Fruit fly (Drosophila melanogaster): Measurements from ENCODE around the gene Toll-9.
A peak's percentile ranks its signal among the peaks of the same experiment; 100 is the strongest.

The Toll-9 gene

dm6 chr3L:20402665-20403492 is 36.4 kb upstream of the Toll-9 start (continued):
- TF ChIP-seq MBD-R2 (GFP tag; IDR thresholded peaks at IDR 0.05) (no peak), CG15514 (GFP tag; optimal IDR thresholded peaks at IDR 0.05) (no peak), Ravus (GFP tag; IDR thresholded peaks at IDR 0.05) (no peak), da (GFP tag; optimal IDR thresholded peaks at IDR 0.05) (peak; percentile 90), ato (GFP tag; IDR thresholded peaks at IDR 0.05; ENCODE audit: partially characterized antibody) (no peak), Dfd (GFP tag; optimal IDR thresholded peaks at IDR 0.05) (no peak), CG4617 (GFP tag; optimal IDR thresholded peaks at IDR 0.05; ENCODE audit: borderline replicate concordance) (no peak), Hr39 (optimal IDR thresholded peaks at IDR 0.05) (no peak), eve (GFP tag; optimal IDR thresholded peaks at IDR 0.05) (peak in 1 of 2 experiments; percentile 60), CG2875 (GFP tag; optimal IDR thresholded peaks at IDR 0.05) (no peak), NK7.1 (GFP tag; optimal IDR thresholded peaks at IDR 0.05) (no peak), nmo (GFP tag; optimal IDR thresholded peaks at IDR 0.05) (peak; percentile 44), usp (GFP tag; optimal IDR thresholded peaks at IDR 0.05) (no peak), vfl (GFP tag; optimal IDR thresholded peaks at IDR 0.05) (no peak), fu2 (GFP tag; optimal IDR thresholded peaks at IDR 0.05) (no peak), hkb (optimal IDR thresholded peaks at IDR 0.05) (no peak), hkb (GFP tag; IDR thresholded peaks at IDR 0.05) (no peak), CG2889 (GFP tag; IDR thresholded peaks at IDR 0.05) (no peak), repo (GFP tag; optimal IDR thresholded peaks at IDR 0.05) (no peak), Bdp1 (GFP tag; optimal IDR thresholded peaks at IDR 0.05) (no peak), zfh1 (GFP tag; IDR thresholded peaks at IDR 0.05) (peak; percentile 75), lbe (GFP tag; optimal IDR thresholded peaks at IDR 0.05) (peak; percentile 54), odd (GFP tag; optimal IDR thresholded peaks at IDR 0.05) (no peak), CG1603 (tag; optimal IDR thresholded peaks at IDR 0.05) (peak; percentile 26), Side (GFP tag; optimal IDR thresholded peaks at IDR 0.05) (no peak), CG11696 (GFP tag; IDR thresholded peaks at IDR 0.05) (peak; percentile 96), bab2 (GFP tag; optimal IDR thresholded peaks at IDR 0.05) (no peak), gem (tag; optimal IDR thresholded peaks at IDR 0.05) (peak; percentile 64), CG5180 (GFP tag; optimal IDR thresholded peaks at IDR 0.05) (no peak), ara (GFP tag; IDR thresholded peaks at IDR 0.05) (no peak), BEAF-32 (GFP tag; optimal IDR thresholded peaks at IDR 0.05) (no peak), Bteb2 (GFP tag; optimal IDR thresholded peaks at IDR 0.05) (no peak), ssp (GFP tag; IDR thresholded peaks at IDR 0.05) (no peak), crc (GFP tag; optimal IDR thresholded peaks at IDR 0.05) (no peak), CG9609 (GFP tag; optimal IDR thresholded peaks at IDR 0.05) (no peak), tll (GFP tag; optimal IDR thresholded peaks at IDR 0.05) (peak in 1 of 2 experiments; percentile 46), NC2β (GFP tag; optimal IDR thresholded peaks at IDR 0.05) (peak; percentile 51), CG3995 (GFP tag; optimal IDR thresholded peaks at IDR 0.05) (no peak)

- peak; percentile 35 for TF ChIP-seq grau (tag; optimal IDR thresholded peaks at IDR 0.05)
- TF ChIP-seq CG13424 (tag; optimal IDR thresholded peaks at IDR 0.05): peak; percentile 6
- TF ChIP-seq bowl (GFP tag; IDR thresholded peaks at IDR 0.05): no peak
- peak; percentile 90 for TF ChIP-seq mld (GFP tag; IDR thresholded peaks at IDR 0.05; ENCODE audit: partially characterized antibody)
- TF ChIP-seq vnd (GFP tag; IDR thresholded peaks at IDR 0.05; ENCODE audit: partially characterized antibody): peak; percentile 43; the same call in 1 of the 3 replicates
- TF ChIP-seq CG34224 (GFP tag; IDR thresholded peaks at IDR 0.05; ENCODE audit: partially characterized antibody): peak; percentile 78
- no peak; the same call in 1 of the 2 replicates for TF ChIP-seq CG32767 (GFP tag; IDR thresholded peaks at IDR 0.05)
- TF ChIP-seq CG2678 (tag; optimal IDR thresholded peaks at IDR 0.05): peak; percentile 10
- peak; percentile 56 for TF ChIP-seq CG10431 (GFP tag; optimal IDR thresholded peaks at IDR 0.05)
- peak; percentile 57 for TF ChIP-seq Scr (GFP tag; IDR thresholded peaks at IDR 0.05; ENCODE audit: partially characterized antibody)
- no peak for TF ChIP-seq Dip3 (GFP tag; optimal IDR thresholded peaks at IDR 0.05)
- TF ChIP-seq ara (GFP tag; IDR thresholded peaks at IDR 0.05): peak; percentile 49
- no peak for TF ChIP-seq CG10366 (GFP tag; IDR thresholded peaks at IDR 0.05)
These were observed 34.7 kb upstream of the Toll-9 start, which contains the start of gene trbl for dm6 chr3L:20401026-20401912. Gene trbl (minus strand): TSS chr3L:20401609.

Data from whole organism, embryonic.